Fruit fly (Drosophila melanogaster) S2 (cell line): Measurements from ENCODE around the gene CG14054.
A peak's percentile ranks its signal among the peaks of the same experiment; 100 is the strongest.

Experiments
- CG8478 ChIP-seq: fragments of >200 bp; optimal IDR thresholded peaks from 2 replicates; lab custom pipeline; 2018
- CTCF ChIP-seq, 2 experiments: fragments of >200 bp; optimal IDR thresholded peaks; 2 replicates each; lab custom pipeline; 2018

The CG14054 gene

dm6 chrX:2050070-2050899 lies 15.9 kb downstream of the CG14054 start, which contains the start of gene moody:
Gene moody, minus strand, starts transcription at chrX:2050120.
- TF ChIP-seq CTCF (optimal IDR thresholded peaks at IDR 0.05; lab: Kevin White, UChicago) (no peak), CG8478 (lab: Kevin White, UChicago) (no peak)

dm6 chrX:2048778-2049686 lies 17.1 kb downstream of the CG14054 start:
- TF ChIP-seq CG8478 (lab: Kevin White, UChicago), result no peak
- no peak for TF ChIP-seq CTCF (optimal IDR thresholded peaks at IDR 0.05; lab: Kevin White, UChicago)

dm6 chrX:2043660-2044397 lies 22.3 kb downstream of the CG14054 start, which contains the start of gene CG4325:
Gene CG4325, minus strand, starts transcription at chrX:2043818.
- TF ChIP-seq CG8478 (lab: Kevin White, UChicago) (no peak), CTCF (optimal IDR thresholded peaks at IDR 0.05; lab: Kevin White, UChicago) (no peak)

dm6 chrX:2041981-2042847 lies 23.9 kb downstream of the CG14054 start, which contains the start of the genes Actn and usp:
Gene Actn, minus strand, starts transcription at chrX:2042311.
Gene usp, minus strand, starts transcription at chrX:2042311.
- TF ChIP-seq CTCF (optimal IDR thresholded peaks at IDR 0.05; lab: Kevin White, UChicago) (no peak), CG8478 (lab: Kevin White, UChicago) (no peak)

- TF ChIP-seq CTCF (optimal IDR thresholded peaks at IDR 0.05; lab: Kevin White, UChicago), result peak in 1 of 2 experiments; percentile 26
- no peak for TF ChIP-seq CG8478 (lab: Kevin White, UChicago)
These were observed 24.7 kb downstream of the CG14054 start, which contains the start of gene CG4313 for dm6 chrX:2041312-2041918. Gene CG4313, plus strand, starts transcription at chrX:2041868.

- TF ChIP-seq CG8478 (lab: Kevin White, UChicago) (no peak), CTCF (optimal IDR thresholded peaks at IDR 0.05; lab: Kevin White, UChicago) (no peak)
These were observed 28.6 kb downstream of the CG14054 start for dm6 chrX:2037605-2038004.

- TF ChIP-seq CTCF (optimal IDR thresholded peaks at IDR 0.05; lab: Kevin White, UChicago) (no peak), CG8478 (lab: Kevin White, UChicago) (no peak)
These were observed 29.2 kb downstream of the CG14054 start for dm6 chrX:2036800-2037488.

- no peak for TF ChIP-seq CTCF (optimal IDR thresholded peaks at IDR 0.05; lab: Kevin White, UChicago)
- TF ChIP-seq CG8478 (lab: Kevin White, UChicago), result no peak
These were observed 29.8 kb downstream of the CG14054 start for dm6 chrX:2036383-2036782.

dm6 chrX:2032821-2033436 lies 33.2 kb downstream of the CG14054 start:
- TF ChIP-seq CTCF (optimal IDR thresholded peaks at IDR 0.05; lab: Kevin White, UChicago) (no peak), CG8478 (lab: Kevin White, UChicago) (no peak)

- TF ChIP-seq CG8478 (lab: Kevin White, UChicago), result no peak
- TF ChIP-seq CTCF (optimal IDR thresholded peaks at IDR 0.05; lab: Kevin White, UChicago), result no peak
These were observed 33.9 kb downstream of the CG14054 start for dm6 chrX:2032160-2032801.

- TF ChIP-seq CG8478 (lab: Kevin White, UChicago) (no peak), CTCF (optimal IDR thresholded peaks at IDR 0.05; lab: Kevin White, UChicago) (no peak)
These were observed 34.9 kb downstream of the CG14054 start for dm6 chrX:2031308-2031707.
